Fruit fly (Drosophila melanogaster): ENCODE results near the gene c12.1.

DNA sequence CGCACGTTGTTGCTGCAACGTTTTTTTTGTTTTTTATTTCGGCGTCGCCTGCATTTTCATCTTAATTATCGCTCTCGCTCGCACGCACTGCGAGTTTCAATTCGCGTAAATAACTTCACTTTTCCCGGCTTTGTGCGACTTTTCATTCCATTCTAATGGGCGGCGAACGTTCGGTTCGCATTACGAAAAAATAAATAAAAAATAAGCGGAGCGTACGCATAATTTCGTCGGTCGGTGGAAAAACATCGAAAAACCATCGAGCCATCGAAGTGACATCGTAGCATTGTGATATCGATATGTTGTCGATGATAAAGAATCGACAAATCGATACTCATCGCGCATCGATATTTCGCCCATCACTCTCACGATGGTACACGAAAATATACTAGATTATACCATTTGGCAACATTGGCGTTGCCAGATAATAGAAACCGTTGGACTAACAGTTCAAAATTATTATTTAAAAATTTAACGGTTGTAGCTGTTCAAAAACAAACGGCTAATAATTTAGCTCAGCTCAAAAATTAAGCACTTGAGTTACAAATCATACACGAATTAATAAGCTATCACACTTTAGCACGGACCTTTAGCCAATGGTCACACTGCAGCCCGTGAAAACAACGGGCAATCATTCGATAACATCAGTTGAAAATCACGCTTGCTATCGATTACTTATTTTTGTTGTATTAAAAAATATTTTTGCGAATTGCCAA, 37.1 kb upstream of the c12.1 start, which contains the start of the genes Zdhhc8 and BCL7-like:
- TF ChIP-seq CG33017 (tag; optimal IDR thresholded peaks at IDR 0.05) = no peak
- TF ChIP-seq bab1 (GFP tag; optimal IDR thresholded peaks at IDR 0.05) = peak; percentile 61
- TF ChIP-seq cic (GFP tag; optimal IDR thresholded peaks at IDR 0.05) = no peak
- TF ChIP-seq cnc (optimal IDR thresholded peaks at IDR 0.05) = no peak
- no peak for TF ChIP-seq CG7045 (GFP tag; optimal IDR thresholded peaks at IDR 0.05)
- no peak for TF ChIP-seq CG12768 (GFP tag; optimal IDR thresholded peaks at IDR 0.05)
- peak; percentile 41 for TF ChIP-seq ovo (GFP tag; optimal IDR thresholded peaks at IDR 0.05)
- peak; percentile 41 for TF ChIP-seq CG5204 (GFP tag; optimal IDR thresholded peaks at IDR 0.05)
- no peak for TF ChIP-seq toe (GFP tag; optimal IDR thresholded peaks at IDR 0.05)
- TF ChIP-seq kay (GFP tag; ENCODE audit: borderline replicate concordance) = no peak
- peak; percentile 1 for TF ChIP-seq Crg-1 (GFP tag; optimal IDR thresholded peaks at IDR 0.05)
